Worm (Caenorhabditis elegans) whole organism, L1 larva: ENCODE measurements around the gene Y17D7B.4.

ENCODE experiments used
- blmp-1 ChIP-seq: fragments of 150-350 bp; optimal IDR thresholded peaks from 2 replicates; lab custom pipeline; 2014; ENCODE audit warnings: missing biosample characterization, missing genetic modification characterization
- nhr-11 ChIP-seq: fragments of 150-350 bp; optimal IDR thresholded peaks from 2 replicates; lab custom pipeline; 2014; ENCODE audit warnings: missing biosample characterization, missing genetic modification characterization

DNA sequence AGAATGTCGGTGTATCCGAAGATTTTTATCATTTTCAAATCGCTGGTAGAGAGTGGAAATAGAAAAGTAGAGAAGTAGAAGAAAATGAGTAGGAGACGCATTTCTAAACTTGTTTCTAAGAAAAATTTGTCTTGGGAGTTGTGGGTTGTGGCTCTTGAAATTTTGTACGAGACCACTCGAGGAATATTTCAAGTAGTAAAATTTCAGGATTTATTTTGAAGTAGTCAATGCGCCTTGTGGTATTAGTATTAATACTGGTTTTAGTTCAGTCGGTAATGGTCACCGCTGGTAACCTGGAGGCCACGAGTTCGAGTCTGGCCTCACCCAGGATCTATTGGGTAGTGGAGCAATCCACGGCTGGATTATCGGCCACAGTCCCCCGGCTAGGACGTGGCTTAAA is 27.8 kb downstream of the Y17D7B.4 start, which contains the start of gene clec-252:
- no peak for TF ChIP-seq blmp-1 (tag; lab: Kevin White, UChicago)
- TF ChIP-seq nhr-11 (tag; lab: Kevin White, UChicago) = no peak
